Comparison of ENCODE assay signal across 1 fruit fly cellular context in genomic region chrX:16782175-16782916, dm6.
A peak's percentile ranks its signal among the peaks of the same experiment; 100 is the strongest.
TF ChIP-seq lines count a peak whose summit lies in the region.

No protein-coding gene starts in this region.

TF ChIP-seq in whole organism, embryonic, 481 proteins besides CTCF, POLR2A, EP300 and RAD21 (continued from another document):
- no peak for TF ChIP-seq zen (tag; optimal IDR thresholded peaks at IDR 0.05; lab: Kevin White, UChicago)
- TF ChIP-seq CG11398 (GFP tag; optimal IDR thresholded peaks at IDR 0.05; lab: Kevin White, UChicago): peak; percentile 36
- TF ChIP-seq Poxn (GFP tag; IDR thresholded peaks at IDR 0.05; lab: Robert Waterston, UW): no peak
- no peak for TF ChIP-seq Dfd (GFP tag; optimal IDR thresholded peaks at IDR 0.05; lab: Kevin White, UChicago)
- TF ChIP-seq lilli (GFP tag; optimal IDR thresholded peaks at IDR 0.05; lab: Kevin White, UChicago): peak; percentile 69
- TF ChIP-seq HmgD (GFP tag; optimal IDR thresholded peaks at IDR 0.05; lab: Kevin White, UChicago): no peak
- TF ChIP-seq yki (optimal IDR thresholded peaks at IDR 0.05; lab: Kevin White, UChicago): no peak
- no peak for TF ChIP-seq CG3838 (GFP tag; optimal IDR thresholded peaks at IDR 0.05; lab: Kevin White, UChicago)
- TF ChIP-seq CG32532 (GFP tag; IDR thresholded peaks at IDR 0.05; lab: Robert Waterston, UW): peak; percentile 71
- no peak for TF ChIP-seq jing (GFP tag; optimal IDR thresholded peaks at IDR 0.05; lab: Kevin White, UChicago)
